Fruit fly (Drosophila melanogaster) whole organism, embryonic: ENCODE measurements around the gene Ced-12.

Experiments
- CG13624 ChIP-seq: fragments of 200-800 bp; sonication (Bioruptor generic); optimal IDR thresholded peaks from 2 replicates; lab custom pipeline; 2016; ENCODE audit warnings: missing biosample characterization, missing genetic modification characterization
- CG15269 ChIP-seq: fragments of 200-800 bp; sonication (Bioruptor generic); optimal IDR thresholded peaks from 2 replicates; lab custom pipeline; 2018; ENCODE audit warnings: missing biosample characterization, mild to moderate bottlenecking, missing genetic modification characterization, moderate library complexity
- CG17359 ChIP-seq: fragments of 200-800 bp; sonication (Bioruptor generic); optimal IDR thresholded peaks from 3 replicates; lab custom pipeline; 2018; ENCODE audit warnings: missing biosample characterization, mild to moderate bottlenecking, missing genetic modification characterization, moderate library complexity
- CG4360 ChIP-seq: fragments of 200-800 bp; sonication (Bioruptor generic); IDR thresholded peaks from 2 replicates; pipeline ENCODE4 v1.3.6; 2022; ENCODE audit warnings: missing biosample characterization, missing genetic modification characterization
- CG9876 ChIP-seq: fragments of 200-800 bp; sonication (Bioruptor generic); optimal IDR thresholded peaks from 2 replicates; lab custom pipeline; 2016; ENCODE audit warnings: missing biosample characterization, missing genetic modification characterization
- Poxn ChIP-seq: fragments of 200-800 bp; sonication (Bioruptor generic); IDR thresholded peaks from 2 replicates; pipeline ENCODE4 v1.3.6; 2022; ENCODE audit warnings: missing biosample characterization, missing genetic modification characterization
- Vsx1 ChIP-seq: fragments of 200-800 bp; sonication (Bioruptor generic); optimal IDR thresholded peaks from 2 replicates; lab custom pipeline; 2017; ENCODE audit warnings: missing biosample characterization, mild to moderate bottlenecking, missing genetic modification characterization, missing genetic modification reagents
- chn ChIP-seq: fragments of 200-800 bp; sonication (Bioruptor generic); optimal IDR thresholded peaks from 2 replicates; lab custom pipeline; 2016; ENCODE audit warnings: missing biosample characterization, missing genetic modification characterization
- gfzf ChIP-seq: fragments of 200-800 bp; sonication (Bioruptor generic); optimal IDR thresholded peaks from 2 replicates; lab custom pipeline; 2016; ENCODE audit warnings: missing biosample characterization, mild to moderate bottlenecking, missing genetic modification characterization, moderate library complexity
- jumu ChIP-seq: fragments of 200-800 bp; sonication (Bioruptor generic); optimal IDR thresholded peaks from 3 replicates; lab custom pipeline; 2016; ENCODE audit warnings: missing biosample characterization, missing genetic modification characterization

- TF ChIP-seq CG4360 (GFP tag; lab: Robert Waterston, UW) (no peak), jumu (no peak), gfzf (GFP tag; lab: Kevin White, UChicago) (no peak), Vsx1 (GFP tag; lab: Kevin White, UChicago) (no peak), CG13624 (GFP tag; lab: Kevin White, UChicago) (no peak), CG17359 (tag; lab: Kevin White, UChicago) (no peak), CG15269 (no peak), chn (GFP tag; lab: Kevin White, UChicago) (no peak), CG9876 (no peak), Poxn (GFP tag; lab: Robert Waterston, UW) (no peak)
Measured at dm6 chr2L:12087442-12087841, 10.2 kb upstream of the Ced-12 start.
